Worm (Caenorhabditis elegans): ENCODE data around the gene Y38E10A.22.
A peak's percentile ranks its signal among the peaks of the same experiment; 100 is the strongest.

DNA sequence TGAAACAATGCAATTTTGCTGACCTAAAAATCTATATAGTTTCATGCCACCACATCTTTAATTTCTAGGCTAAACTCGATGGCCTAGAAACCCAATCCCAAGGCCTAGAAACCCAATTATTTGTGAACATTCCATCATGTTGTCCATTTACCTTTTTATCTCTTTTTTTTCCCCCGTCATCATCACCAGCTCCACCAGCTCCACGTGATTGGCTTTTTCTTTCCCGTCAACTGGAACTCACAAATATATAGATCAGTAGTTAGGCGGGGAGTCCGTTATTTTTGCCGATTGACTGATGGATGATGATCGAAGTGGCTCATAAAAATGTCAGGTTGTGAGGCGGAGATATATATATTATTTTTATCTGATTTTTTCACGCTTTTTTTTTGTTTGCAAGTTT lies 19.2 kb downstream of the Y38E10A.22 start:
- TF ChIP-seq grh-1 (GFP tag; IDR thresholded peaks at IDR 0.05) (no peak), elt-2 (tag; optimal IDR thresholded peaks at IDR 0.05) (no peak), snpc-4 (tag; optimal IDR thresholded peaks at IDR 0.05) (peak; percentile 6), nhr-77 (tag; optimal IDR thresholded peaks at IDR 0.05) (no peak), elt-3 (tag; optimal IDR thresholded peaks at IDR 0.05) (no peak), tlp-1 (tag; optimal IDR thresholded peaks at IDR 0.05) (no peak), mep-1 (tag; optimal IDR thresholded peaks at IDR 0.05) (no peak), nhr-12 (tag; optimal IDR thresholded peaks at IDR 0.05) (no peak), zip-4 (GFP tag; optimal IDR thresholded peaks at IDR 0.05) (no peak), C16A3.4 (tag; optimal IDR thresholded peaks at IDR 0.05) (no peak), fkh-4 (tag; optimal IDR thresholded peaks at IDR 0.05; ENCODE audit: borderline replicate concordance) (no peak), unc-98 (GFP tag; IDR thresholded peaks at IDR 0.05) (no peak)

All from whole organism, L1 larva.